Worm (Caenorhabditis elegans): Measurements from ENCODE around the gene nhr-119.

- TF ChIP-seq med-1 (GFP tag; optimal IDR thresholded peaks at IDR 0.05; ENCODE audit: insufficient read depth), result no peak
- no peak for TF ChIP-seq ztf-23 (GFP tag; IDR thresholded peaks at IDR 0.05)
- TF ChIP-seq tab-1 (GFP tag; IDR thresholded peaks at IDR 0.05), result no peak
- no peak for TF ChIP-seq T22C8.4 (GFP tag; IDR thresholded peaks at IDR 0.05)
- TF ChIP-seq cog-1 (tag; optimal IDR thresholded peaks at IDR 0.05), result no peak
- TF ChIP-seq klf-2 (GFP tag; conservative IDR thresholded peaks at IDR 0.05), result no peak
- no peak for TF ChIP-seq ref-1 (GFP tag; conservative IDR thresholded peaks at IDR 0.05)
- no peak for TF ChIP-seq flt-1 (GFP tag; IDR thresholded peaks at IDR 0.05)
Measured at ce11 chrII:2780804-2781203, 19.6 kb downstream of the nhr-119 start.
